Fruit fly (Drosophila melanogaster) whole organism, wandering third instar larva: ENCODE results near the gene mamo.

ENCODE experiments used
- Abd-B ChIP-seq: fragments of >200 bp; optimal IDR thresholded peaks from 2 replicates; lab custom pipeline; 2017; ENCODE audit warnings: missing biosample characterization, missing genetic modification characterization
- CG32264 ChIP-seq: fragments of 200-800 bp; sonication (Bioruptor generic); optimal IDR thresholded peaks from 2 replicates; lab custom pipeline; 2016; ENCODE audit warnings: missing biosample characterization, missing genetic modification characterization
- CG9705 ChIP-seq: fragments of 200-800 bp; sonication (Bioruptor generic); optimal IDR thresholded peaks from 2 replicates; lab custom pipeline; 2018; ENCODE audit warnings: missing biosample characterization, mild to moderate bottlenecking, missing genetic modification characterization
- CrebA ChIP-seq: fragments of 200-800 bp; sonication (Bioruptor generic); optimal IDR thresholded peaks from 2 replicates; lab custom pipeline; 2016; ENCODE audit warnings: missing biosample characterization, mild to moderate bottlenecking, missing genetic modification characterization, borderline replicate concordance
- Dfd ChIP-seq: fragments of >200 bp; optimal IDR thresholded peaks from 2 replicates; lab custom pipeline; 2017; ENCODE audit warnings: missing biosample characterization, missing genetic modification characterization
- Dif ChIP-seq: fragments of 200-275, 200-300 bp; sonication (Bioruptor generic); optimal IDR thresholded peaks from 2 replicates; lab custom pipeline; 2018; ENCODE audit warnings: missing biosample characterization, missing genetic modification characterization; ENCODE audit not compliant: partially characterized antibody
- GATAd ChIP-seq: sonication (Bioruptor generic); optimal IDR thresholded peaks from 2 replicates; lab custom pipeline; 2016; ENCODE audit warnings: missing biosample characterization, missing genetic modification characterization
- HLH106 ChIP-seq: fragments of 200-800 bp; optimal IDR thresholded peaks from 3 replicates; lab custom pipeline; 2019; ENCODE audit warnings: missing biosample characterization, mild to moderate bottlenecking, missing genetic modification characterization, moderate library complexity
- Hnf4 ChIP-seq: fragments of 200-800 bp; sonication (Bioruptor generic); optimal IDR thresholded peaks from 2 replicates; lab custom pipeline; 2016; ENCODE audit warnings: missing biosample characterization, mild to moderate bottlenecking, missing genetic modification characterization
- Hr78 ChIP-seq: fragments of >200 bp; optimal IDR thresholded peaks from 2 replicates; lab custom pipeline; 2017; ENCODE audit warnings: missing biosample characterization, missing genetic modification characterization
- Hr83 ChIP-seq: fragments of 200-300 bp; sonication (Bioruptor generic); optimal IDR thresholded peaks from 2 replicates; lab custom pipeline; 2016; ENCODE audit warnings: missing biosample characterization, mild to moderate bottlenecking, missing genetic modification characterization, moderate library complexity; ENCODE audit not compliant: poor library complexity, severe bottlenecking
- Jra ChIP-seq: sonication (Bioruptor generic); optimal IDR thresholded peaks from 2 replicates; lab custom pipeline; 2016; ENCODE audit warnings: missing biosample characterization, missing genetic modification characterization
- Mio ChIP-seq: sonication (Bioruptor generic); optimal IDR thresholded peaks from 2 replicates; lab custom pipeline; 2016; ENCODE audit warnings: missing biosample characterization, missing genetic modification characterization
- Myc ChIP-seq: fragments of >200 bp; optimal IDR thresholded peaks from 2 replicates; lab custom pipeline; 2017
- N ChIP-seq: fragments of >200 bp; optimal IDR thresholded peaks from 2 replicates; lab custom pipeline; 2018; ENCODE audit warnings: missing biosample characterization, missing external identifiers, missing genetic modification characterization
- OdsH ChIP-seq: fragments of 200-800 bp; sonication (Bioruptor generic); optimal IDR thresholded peaks from 2 replicates; lab custom pipeline; 2016; ENCODE audit warnings: missing biosample characterization, mild to moderate bottlenecking, missing genetic modification characterization
- Rel ChIP-seq, 2 experiments: fragments of 200-800 bp; sonication (Bioruptor generic) in 1 of 2; optimal IDR thresholded peaks; 2 replicates in 1 of 2; 3 replicates in 1 of 2; lab custom pipeline; 2016 to 2019; ENCODE audit warnings: mild to moderate bottlenecking in 2 of 2, missing biosample characterization in 2 of 2, missing genetic modification characterization in 2 of 2, moderate library complexity in 1 of 2
- Sp1 ChIP-seq: fragments of 200-800 bp; sonication (Bioruptor generic); optimal IDR thresholded peaks from 3 replicates; lab custom pipeline; 2019; ENCODE audit warnings: missing biosample characterization, mild to moderate bottlenecking, missing genetic modification characterization, moderate library complexity
- Vsx2 ChIP-seq: fragments of 200-300, 225-300 bp; sonication (Bioruptor generic); optimal IDR thresholded peaks from 2 replicates; lab custom pipeline; 2018; ENCODE audit warnings: missing biosample characterization, missing genetic modification characterization; ENCODE audit not compliant: partially characterized antibody
- br ChIP-seq: fragments of 200-800 bp; sonication (Bioruptor generic); optimal IDR thresholded peaks from 2 replicates; lab custom pipeline; 2016; ENCODE audit warnings: missing biosample characterization, missing genetic modification characterization
- brk ChIP-seq: fragments of 200-800 bp; sonication (Bioruptor generic); optimal IDR thresholded peaks from 2 replicates; lab custom pipeline; 2016; ENCODE audit warnings: missing biosample characterization, mild to moderate bottlenecking, missing genetic modification characterization
- dl ChIP-seq, 2 experiments: fragments of 175-275, 200-275 bp in 1 of 2; fragments of 200-275 bp in 1 of 2; sonication (Bioruptor generic); optimal IDR thresholded peaks; lab custom pipeline; 2018; ENCODE audit warnings: mild to moderate bottlenecking in 2 of 2, missing biosample characterization in 2 of 2, missing genetic modification characterization in 2 of 2, moderate library complexity in 2 of 2; ENCODE audit not compliant: partially characterized antibody in 2 of 2, insufficient read depth in 1 of 2
- dmrt93B ChIP-seq: fragments of 200-800 bp; sonication (Bioruptor generic); optimal IDR thresholded peaks from 2 replicates; lab custom pipeline; 2018; ENCODE audit warnings: missing biosample characterization, mild to moderate bottlenecking, missing genetic modification characterization
- dsf ChIP-seq: sonication (Bioruptor generic); optimal IDR thresholded peaks from 2 replicates; lab custom pipeline; 2016; ENCODE audit warnings: missing biosample characterization, missing genetic modification characterization, borderline replicate concordance
- ey ChIP-seq: fragments of 200-800 bp; sonication (Bioruptor generic); optimal IDR thresholded peaks from 2 replicates; lab custom pipeline; 2016; ENCODE audit warnings: missing biosample characterization, missing genetic modification characterization
- foxo ChIP-seq, 2 experiments: fragments of 200-800 bp; sonication (Bioruptor generic); optimal IDR thresholded peaks; 2 replicates in 1 of 2; 3 replicates in 1 of 2; lab custom pipeline; 2016 to 2017; ENCODE audit warnings: missing biosample characterization in 2 of 2, missing genetic modification characterization in 2 of 2
- fru ChIP-seq: fragments of 200-800 bp; sonication (Bioruptor generic); optimal IDR thresholded peaks from 3 replicates; lab custom pipeline; 2016; ENCODE audit warnings: missing biosample characterization, mild to moderate bottlenecking, missing genetic modification characterization
- h ChIP-seq: fragments of 200-800 bp; sonication (Bioruptor generic); optimal IDR thresholded peaks from 3 replicates; lab custom pipeline; 2016; ENCODE audit warnings: missing biosample characterization, mild to moderate bottlenecking, missing genetic modification characterization
- jim ChIP-seq: fragments of 175-275, 200-325 bp; sonication (Bioruptor generic); optimal IDR thresholded peaks from 2 replicates; lab custom pipeline; 2016; ENCODE audit warnings: missing biosample characterization, mild to moderate bottlenecking, missing genetic modification characterization
- lola ChIP-seq: fragments of >200 bp; optimal IDR thresholded peaks from 2 replicates; lab custom pipeline; 2017; ENCODE audit warnings: missing biosample characterization, missing genetic modification characterization
- pan ChIP-seq: fragments of >200 bp; optimal IDR thresholded peaks from 2 replicates; lab custom pipeline; 2017
- psq ChIP-seq: fragments of 200-800 bp; sonication (Bioruptor generic); optimal IDR thresholded peaks from 3 replicates; lab custom pipeline; 2017; ENCODE audit warnings: missing biosample characterization, mild to moderate bottlenecking, missing genetic modification characterization, moderate library complexity
- rgr ChIP-seq: fragments of 200-800 bp; sonication (Bioruptor generic); optimal IDR thresholded peaks from 3 replicates; lab custom pipeline; 2016; ENCODE audit warnings: missing biosample characterization, mild to moderate bottlenecking, missing genetic modification characterization
- sage ChIP-seq: fragments of 200-800 bp; sonication (Bioruptor generic); optimal IDR thresholded peaks from 2 replicates; lab custom pipeline; 2016; ENCODE audit warnings: missing biosample characterization, mild to moderate bottlenecking, missing genetic modification characterization
- sv ChIP-seq: fragments of 200-800 bp; sonication (Bioruptor generic); optimal IDR thresholded peaks from 3 replicates; lab custom pipeline; 2016; ENCODE audit warnings: missing biosample characterization, missing genetic modification characterization
- tai ChIP-seq: sonication (Bioruptor generic); optimal IDR thresholded peaks from 2 replicates; lab custom pipeline; 2016; ENCODE audit warnings: missing biosample characterization, missing genetic modification characterization
- usp ChIP-seq: fragments of >200 bp; optimal IDR thresholded peaks from 2 replicates; lab custom pipeline; 2017; ENCODE audit warnings: missing biosample characterization, missing genetic modification characterization
- woc ChIP-seq: sonication (Bioruptor generic); optimal IDR thresholded peaks from 2 replicates; lab custom pipeline; 2016; ENCODE audit warnings: missing biosample characterization, mild to moderate bottlenecking, missing genetic modification characterization

Gene mamo

DNA sequence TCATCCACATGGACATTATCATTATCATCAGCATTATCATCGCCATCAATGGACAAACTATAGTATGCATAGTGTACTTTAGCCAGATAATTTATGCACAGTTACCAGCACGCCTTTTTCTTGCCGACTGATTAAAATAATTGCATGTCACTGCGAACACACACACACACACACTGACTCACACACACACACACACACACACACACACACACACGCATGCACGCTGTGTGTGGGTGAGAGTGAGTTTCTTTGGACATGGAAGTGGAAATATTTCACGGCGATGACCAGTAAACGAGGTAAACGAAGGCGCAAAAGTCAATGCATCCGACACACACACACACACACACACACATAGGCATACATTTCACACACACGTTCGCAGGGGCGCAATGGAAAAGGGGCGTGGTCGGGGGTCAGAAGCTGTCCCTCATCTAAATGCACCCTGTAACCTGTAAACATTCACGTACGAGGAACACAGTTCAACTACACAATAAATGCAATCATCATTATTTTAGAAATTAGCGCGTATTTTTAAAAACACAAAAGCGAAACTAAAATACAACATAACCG is 145.9 kb downstream of the mamo start:
- TF ChIP-seq dl (GFP tag; optimal IDR thresholded peaks at IDR 0.05; lab: Kevin White, UChicago; ENCODE audit: insufficient read depth in 1 of 2, partially characterized antibody in 2 of 2), result no peak
- TF ChIP-seq HLH106 (tag; lab: Kevin White, UChicago), result peak; percentile 26
- TF ChIP-seq tai (GFP tag; lab: Kevin White, UChicago), result no peak
- TF ChIP-seq Dfd (GFP tag; lab: Kevin White, UChicago), result peak; percentile 91
- no peak for TF ChIP-seq dmrt93B (GFP tag; lab: Kevin White, UChicago)
- peak in 1 of 2 experiments; percentile 34 for TF ChIP-seq foxo (GFP tag; optimal IDR thresholded peaks at IDR 0.05; lab: Kevin White, UChicago)
- TF ChIP-seq Myc (lab: Kevin White, UChicago), result no peak

- TF ChIP-seq dmrt93B (GFP tag; lab: Kevin White, UChicago), result no peak
- TF ChIP-seq dsf (GFP tag; lab: Kevin White, UChicago), result no peak
- no peak for TF ChIP-seq woc (GFP tag; lab: Kevin White, UChicago)
- no peak for TF ChIP-seq Myc (lab: Kevin White, UChicago)
- TF ChIP-seq dl (GFP tag; optimal IDR thresholded peaks at IDR 0.05; lab: Kevin White, UChicago; ENCODE audit: insufficient read depth in 1 of 2, partially characterized antibody in 2 of 2), result no peak
- no peak for TF ChIP-seq Abd-B (GFP tag; lab: Kevin White, UChicago)
- no peak for TF ChIP-seq br (GFP tag; lab: Kevin White, UChicago)
- TF ChIP-seq Dfd (GFP tag; lab: Kevin White, UChicago), result no peak
- no peak for TF ChIP-seq Hnf4
- no peak for TF ChIP-seq GATAd (GFP tag; lab: Kevin White, UChicago)
- no peak for TF ChIP-seq CG32264 (GFP tag; lab: Kevin White, UChicago)
- no peak for TF ChIP-seq Jra
- no peak for TF ChIP-seq usp (GFP tag; lab: Kevin White, UChicago)
- no peak for TF ChIP-seq jim (GFP tag; lab: Kevin White, UChicago)
- TF ChIP-seq Hr83 (GFP tag; lab: Kevin White, UChicago), result no peak
- TF ChIP-seq sv (GFP tag; lab: Kevin White, UChicago), result no peak
- TF ChIP-seq tai (GFP tag; lab: Kevin White, UChicago), result no peak
These were observed 146.8 kb downstream of the mamo start for dm6 chrX:13843487-13843886.

- peak; percentile 81 for TF ChIP-seq rgr (GFP tag; lab: Kevin White, UChicago)
- TF ChIP-seq Jra, result no peak
- no peak for TF ChIP-seq lola (GFP tag; lab: Kevin White, UChicago)
- TF ChIP-seq Rel (GFP tag; optimal IDR thresholded peaks at IDR 0.05; lab: Kevin White, UChicago), result no peak
- TF ChIP-seq Rel (tag; optimal IDR thresholded peaks at IDR 0.05; lab: Kevin White, UChicago), result peak; percentile 15
- no peak for TF ChIP-seq fru (GFP tag; lab: Kevin White, UChicago)
These were observed 150.3 kb downstream of the mamo start for dm6 chrX:13840075-13840474.

- TF ChIP-seq lola (GFP tag; lab: Kevin White, UChicago), result no peak
- peak; percentile 89 for TF ChIP-seq Hnf4
- no peak for TF ChIP-seq Dif (GFP tag; lab: Kevin White, UChicago)
- peak; percentile 70 for TF ChIP-seq Jra
- TF ChIP-seq sv (GFP tag; lab: Kevin White, UChicago), result peak; percentile 77
- peak; percentile 76 for TF ChIP-seq tai (GFP tag; lab: Kevin White, UChicago)
- TF ChIP-seq OdsH (GFP tag; lab: Kevin White, UChicago), result peak; percentile 86
- TF ChIP-seq jim (GFP tag; lab: Kevin White, UChicago), result no peak
- no peak for TF ChIP-seq CrebA (GFP tag; lab: Kevin White, UChicago)
- no peak for TF ChIP-seq Myc (lab: Kevin White, UChicago)
- peak; percentile 94 for TF ChIP-seq ey (GFP tag; lab: Kevin White, UChicago)
- TF ChIP-seq CG32264 (GFP tag; lab: Kevin White, UChicago), result peak; percentile 88
- peak; percentile 81 for TF ChIP-seq psq (GFP tag; lab: Kevin White, UChicago)
- peak; percentile 66 for TF ChIP-seq sage (GFP tag; lab: Kevin White, UChicago)
- peak; percentile 81 for TF ChIP-seq Sp1 (GFP tag; lab: Kevin White, UChicago)
- peak; percentile 93 for TF ChIP-seq h (GFP tag; lab: Kevin White, UChicago)
- peak; percentile 71 for TF ChIP-seq woc (GFP tag; lab: Kevin White, UChicago)
- peak; percentile 75 for TF ChIP-seq HLH106 (tag; lab: Kevin White, UChicago)
- TF ChIP-seq foxo (GFP tag; optimal IDR thresholded peaks at IDR 0.05; lab: Kevin White, UChicago), result peak; percentile 70 to 91
- peak; percentile 59 for TF ChIP-seq CG9705
- peak; percentile 22 for TF ChIP-seq GATAd (GFP tag; lab: Kevin White, UChicago)
- TF ChIP-seq Vsx2 (GFP tag; lab: Kevin White, UChicago), result no peak
- peak; percentile 78 for TF ChIP-seq brk
- no peak for TF ChIP-seq Abd-B (GFP tag; lab: Kevin White, UChicago)
- TF ChIP-seq pan (lab: Kevin White, UChicago), result no peak
- TF ChIP-seq N (GFP tag; lab: Kevin White, UChicago), result no peak
- TF ChIP-seq rgr (GFP tag; lab: Kevin White, UChicago), result peak; percentile 93
- TF ChIP-seq Hr78 (GFP tag; lab: Kevin White, UChicago), result no peak
- peak; percentile 92 for TF ChIP-seq br (GFP tag; lab: Kevin White, UChicago)
- peak; percentile 91 for TF ChIP-seq fru (GFP tag; lab: Kevin White, UChicago)
- no peak for TF ChIP-seq Hr83 (GFP tag; lab: Kevin White, UChicago)
- TF ChIP-seq Rel (GFP tag; optimal IDR thresholded peaks at IDR 0.05; lab: Kevin White, UChicago), result peak; percentile 66
- TF ChIP-seq Rel (tag; optimal IDR thresholded peaks at IDR 0.05; lab: Kevin White, UChicago), result peak; percentile 37
- TF ChIP-seq dmrt93B (GFP tag; lab: Kevin White, UChicago), result peak; percentile 73
- peak; percentile 57 for TF ChIP-seq Mio (GFP tag; lab: Kevin White, UChicago)
- TF ChIP-seq dsf (GFP tag; lab: Kevin White, UChicago), result no peak
These were observed 151.4 kb downstream of the mamo start for dm6 chrX:13838892-13839291.
